Worm (Caenorhabditis elegans) whole organism, early embryonic: ENCODE results near the gene C14C6.8.

Source experiments
- B0310.2 ChIP-seq: sonication (generic microtip); optimal IDR thresholded peaks from 2 replicates; lab custom pipeline; 2016; ENCODE audit warnings: mild to moderate bottlenecking, missing genetic modification characterization, missing compliant biosample characterization
- F13C5.2 ChIP-seq: sonication (generic microtip); optimal IDR thresholded peaks from 2 replicates; lab custom pipeline; 2017; ENCODE audit warnings: mild to moderate bottlenecking, missing genetic modification characterization, inconsistent platforms, missing compliant biosample characterization
- aly-1 ChIP-seq: sonication (generic microtip); optimal IDR thresholded peaks from 2 replicates; lab custom pipeline; 2016; ENCODE audit warnings: missing genetic modification characterization, missing compliant biosample characterization
- ama-1 ChIP-seq: fragments of 150-350 bp; optimal IDR thresholded peaks from 2 replicates; lab custom pipeline; 2014
- ceh-13 ChIP-seq: fragments of 200-800 bp; sonication (Bioruptor generic); optimal IDR thresholded peaks from 2 replicates; lab custom pipeline; 2018; ENCODE audit warnings: mild to moderate bottlenecking, missing genetic modification characterization, missing compliant biosample characterization
- ceh-36 ChIP-seq: sonication (generic microtip); optimal IDR thresholded peaks from 2 replicates; lab custom pipeline; 2016; ENCODE audit warnings: missing genetic modification characterization, inconsistent platforms, missing compliant biosample characterization
- ets-7 ChIP-seq: sonication (generic microtip); optimal IDR thresholded peaks from 2 replicates; lab custom pipeline; 2016; ENCODE audit warnings: missing genotype, missing genetic modification characterization, missing compliant biosample characterization
- flt-1 ChIP-seq: fragments of 200-800 bp; sonication (Bioruptor generic); IDR thresholded peaks from 2 replicates; pipeline ENCODE4 v1.3.6; 2022; ENCODE audit warnings: missing genetic modification characterization, missing compliant biosample characterization
- hmbx-1 ChIP-seq: sonication (generic microtip); optimal IDR thresholded peaks from 2 replicates; lab custom pipeline; 2016; ENCODE audit warnings: mild to moderate bottlenecking, missing genetic modification characterization, missing compliant biosample characterization
- hmg-4 ChIP-seq: fragments of 200-800 bp; sonication (Bioruptor generic); optimal IDR thresholded peaks from 2 replicates; lab custom pipeline; 2018; ENCODE audit warnings: mild to moderate bottlenecking, missing genetic modification characterization, missing compliant biosample characterization
- hnd-1 ChIP-seq: sonication (generic microtip); optimal IDR thresholded peaks from 2 replicates; lab custom pipeline; 2016; ENCODE audit warnings: missing genetic modification characterization, missing compliant biosample characterization
- pes-1 ChIP-seq: fragments of 200-800 bp; sonication (Bioruptor generic); IDR thresholded peaks from 2 replicates; pipeline ENCODE4 v1.3.6; 2022; ENCODE audit warnings: missing genetic modification reagents, missing genetic modification characterization, missing compliant biosample characterization
- scrt-1 ChIP-seq: fragments of 200-800 bp; sonication (Bioruptor generic); IDR thresholded peaks from 2 replicates; pipeline ENCODE4 v1.3.6; 2022; ENCODE audit warnings: missing genetic modification characterization, missing compliant biosample characterization
- sea-1 ChIP-seq: fragments of 200-800 bp; sonication (Bioruptor generic); conservative IDR thresholded peaks from 2 replicates; pipeline ENCODE4 v1.3.6; 2022; ENCODE audit warnings: missing genetic modification characterization, missing compliant biosample characterization
- tbx-11 ChIP-seq: fragments of 200-800 bp; sonication (Bioruptor generic); IDR thresholded peaks from 2 replicates; pipeline ENCODE4 v1.3.6; 2022; ENCODE audit warnings: missing genetic modification characterization, missing compliant biosample characterization
- tbx-37 ChIP-seq: fragments of 200-800 bp; sonication (Bioruptor generic); conservative IDR thresholded peaks from 2 replicates; pipeline ENCODE4 v1.3.6; 2022; ENCODE audit warnings: missing genetic modification reagents, missing genetic modification characterization, missing compliant biosample characterization
- tra-4 ChIP-seq: sonication (generic microtip); optimal IDR thresholded peaks from 2 replicates; lab custom pipeline; 2017; ENCODE audit warnings: missing genetic modification characterization, missing compliant biosample characterization

C14C6.8 gene

DNA sequence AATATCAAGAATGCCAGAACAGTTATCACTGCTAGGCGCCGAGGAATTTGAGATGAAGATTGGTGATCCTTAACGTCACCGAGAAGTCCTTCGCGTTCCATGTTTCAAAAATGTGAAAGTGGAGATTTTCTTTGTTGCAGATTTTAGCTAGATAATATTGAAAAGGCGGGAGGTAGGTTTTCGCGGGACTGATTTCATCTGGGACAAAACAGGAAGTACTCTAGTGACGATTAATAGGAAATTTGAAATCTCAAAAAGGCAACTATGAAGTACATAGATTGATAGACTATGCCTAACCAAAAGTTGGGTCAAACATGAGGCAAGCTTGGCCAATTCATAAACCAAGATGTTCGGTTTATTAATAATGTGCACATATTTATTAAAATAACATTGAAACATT lies at the start of gene C14C6.8:
C14C6.8 (minus strand) TSS at position 101 of the 400 bp plus-strand sequence.
- TF ChIP-seq B0310.2 (tag; lab: Kevin White, UChicago) (no peak), hnd-1 (tag; lab: Kevin White, UChicago) (no peak), ceh-13 (GFP tag; lab: Kevin White, UChicago) (no peak), hmg-4 (GFP tag; lab: Kevin White, UChicago) (no peak), tbx-11 (GFP tag; lab: Robert Waterston, UW) (no peak), tra-4 (tag; lab: Kevin White, UChicago) (no peak), ceh-36 (tag; lab: Kevin White, UChicago) (no peak), flt-1 (GFP tag; lab: Robert Waterston, UW) (no peak), ets-7 (tag; lab: Kevin White, UChicago) (no peak), scrt-1 (GFP tag; lab: Robert Waterston, UW) (no peak), sea-1 (GFP tag; lab: Robert Waterston, UW) (no peak), pes-1 (GFP tag; lab: Robert Waterston, UW) (no peak), ama-1 (lab: Kevin White, UChicago) (no peak)

- TF ChIP-seq ets-7 (tag; lab: Kevin White, UChicago), result no peak
- no peak for TF ChIP-seq ama-1 (lab: Kevin White, UChicago)
- no peak for TF ChIP-seq ceh-36 (tag; lab: Kevin White, UChicago)
- no peak for TF ChIP-seq pes-1 (GFP tag; lab: Robert Waterston, UW)
- no peak for TF ChIP-seq hnd-1 (tag; lab: Kevin White, UChicago)
- no peak for TF ChIP-seq aly-1 (tag; lab: Kevin White, UChicago)
- no peak for TF ChIP-seq hmbx-1 (tag; lab: Kevin White, UChicago)
- TF ChIP-seq sea-1 (GFP tag; lab: Robert Waterston, UW), result no peak
- no peak for TF ChIP-seq tbx-11 (GFP tag; lab: Robert Waterston, UW)
- no peak for TF ChIP-seq scrt-1 (GFP tag; lab: Robert Waterston, UW)
- no peak for TF ChIP-seq tra-4 (tag; lab: Kevin White, UChicago)
- TF ChIP-seq hmg-4 (GFP tag; lab: Kevin White, UChicago), result no peak
- no peak for TF ChIP-seq F13C5.2 (tag; lab: Kevin White, UChicago)
- no peak for TF ChIP-seq ceh-13 (GFP tag; lab: Kevin White, UChicago)
- no peak for TF ChIP-seq B0310.2 (tag; lab: Kevin White, UChicago)
Measured at ce11 chrV:600231-600630, 47.3 kb upstream of the C14C6.8 start, which contains the start of gene nhr-251. TSS of gene nhr-251 (plus strand) at chrV:600531.

DNA sequence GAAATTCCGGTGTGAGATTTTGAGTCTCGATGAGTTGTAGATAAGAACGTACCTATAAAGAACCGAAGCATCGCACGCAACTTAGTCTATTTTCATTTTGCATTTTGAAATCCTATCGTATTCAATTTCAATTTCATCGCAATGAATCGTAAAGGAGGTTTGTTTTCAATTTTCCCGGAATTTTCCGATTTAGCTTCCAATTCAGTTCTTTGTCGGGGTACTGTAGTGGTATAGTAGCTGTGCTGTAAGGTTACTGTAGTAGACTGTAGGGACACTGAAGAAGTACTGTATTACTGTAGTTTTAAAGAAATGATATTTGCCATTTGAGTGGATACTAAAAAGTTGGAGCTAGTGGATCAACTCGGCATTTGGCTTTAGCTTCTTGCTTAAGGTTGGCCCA lies 46.8 kb upstream of the C14C6.8 start:
- TF ChIP-seq aly-1 (tag; lab: Kevin White, UChicago) (no peak), scrt-1 (GFP tag; lab: Robert Waterston, UW) (no peak), tra-4 (tag; lab: Kevin White, UChicago) (no peak), flt-1 (GFP tag; lab: Robert Waterston, UW) (no peak), pes-1 (GFP tag; lab: Robert Waterston, UW) (no peak), hnd-1 (tag; lab: Kevin White, UChicago) (no peak), hmg-4 (GFP tag; lab: Kevin White, UChicago) (no peak), ama-1 (lab: Kevin White, UChicago) (no peak), tbx-37 (GFP tag; lab: Robert Waterston, UW) (no peak), B0310.2 (tag; lab: Kevin White, UChicago) (no peak), ceh-36 (tag; lab: Kevin White, UChicago) (no peak), F13C5.2 (tag; lab: Kevin White, UChicago) (no peak), ets-7 (tag; lab: Kevin White, UChicago) (no peak), sea-1 (GFP tag; lab: Robert Waterston, UW) (no peak), hmbx-1 (tag; lab: Kevin White, UChicago) (no peak), ceh-13 (GFP tag; lab: Kevin White, UChicago) (no peak)

ce11 chrV:598626-599025 lies 45.7 kb upstream of the C14C6.8 start:
- TF ChIP-seq B0310.2 (tag; lab: Kevin White, UChicago) (no peak), aly-1 (tag; lab: Kevin White, UChicago) (no peak), ama-1 (lab: Kevin White, UChicago) (no peak), hmbx-1 (tag; lab: Kevin White, UChicago) (no peak), flt-1 (GFP tag; lab: Robert Waterston, UW) (no peak), pes-1 (GFP tag; lab: Robert Waterston, UW) (no peak), F13C5.2 (tag; lab: Kevin White, UChicago) (no peak), hnd-1 (tag; lab: Kevin White, UChicago) (no peak), scrt-1 (GFP tag; lab: Robert Waterston, UW) (no peak)

- no peak for TF ChIP-seq hnd-1 (tag; lab: Kevin White, UChicago)
- no peak for TF ChIP-seq B0310.2 (tag; lab: Kevin White, UChicago)
- no peak for TF ChIP-seq scrt-1 (GFP tag; lab: Robert Waterston, UW)
- no peak for TF ChIP-seq ets-7 (tag; lab: Kevin White, UChicago)
- no peak for TF ChIP-seq flt-1 (GFP tag; lab: Robert Waterston, UW)
- TF ChIP-seq aly-1 (tag; lab: Kevin White, UChicago), result no peak
- no peak for TF ChIP-seq pes-1 (GFP tag; lab: Robert Waterston, UW)
- no peak for TF ChIP-seq ceh-13 (GFP tag; lab: Kevin White, UChicago)
- no peak for TF ChIP-seq tra-4 (tag; lab: Kevin White, UChicago)
Measured at ce11 chrV:597823-598222, 44.9 kb upstream of the C14C6.8 start.

DNA sequence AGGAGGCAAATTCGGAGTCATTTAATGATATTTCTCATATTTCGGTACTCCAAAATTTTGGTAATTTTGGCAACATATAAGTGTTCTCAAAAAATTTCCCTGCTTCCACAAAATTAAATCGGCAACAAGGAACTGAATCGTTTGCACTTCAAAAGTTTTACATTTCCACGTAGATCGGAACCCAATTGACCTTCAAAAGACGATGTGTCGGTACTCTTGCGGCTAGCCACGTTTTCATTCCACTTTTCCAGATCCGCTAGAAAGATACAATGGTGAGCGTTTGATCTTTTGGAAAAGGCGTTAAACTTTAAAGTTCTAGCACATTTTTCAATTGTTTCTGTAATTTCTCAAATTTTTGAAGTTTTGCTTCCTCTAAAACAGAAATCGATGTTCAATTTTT lies 44.0 kb upstream of the C14C6.8 start:
- TF ChIP-seq aly-1 (tag; lab: Kevin White, UChicago) (no peak), ets-7 (tag; lab: Kevin White, UChicago) (no peak)

DNA sequence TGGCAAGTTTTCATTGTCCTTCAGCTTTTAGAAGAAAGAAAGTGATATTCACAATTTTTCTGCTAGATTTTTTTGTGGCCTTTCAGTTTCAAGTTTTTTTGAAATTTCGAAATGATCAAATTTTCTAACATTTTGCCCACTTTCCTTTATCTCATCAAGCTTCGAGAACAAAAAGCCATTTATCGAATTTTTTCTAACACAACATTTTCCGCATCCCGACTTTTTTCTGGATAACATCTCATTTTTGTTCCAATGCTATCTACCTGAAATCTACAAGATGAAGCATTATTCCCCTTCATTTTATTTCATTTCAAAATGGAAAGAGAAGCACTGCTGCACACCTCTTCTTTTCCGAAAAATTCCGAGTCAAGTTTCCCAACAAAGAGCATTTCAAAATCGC lies 40.0 kb upstream of the C14C6.8 start, which contains the start of gene ZK488.5:
ZK488.5 (plus strand) TSS at position 301 of the 400 bp plus-strand sequence.
- TF ChIP-seq tra-4 (tag; lab: Kevin White, UChicago), result no peak
